Fruit fly (Drosophila melanogaster) ovary, adult (tissue): ENCODE measurements around the gene ATPsynD.

Experiments used
- CG17801 ChIP-seq: fragments of 200-800 bp; optimal IDR thresholded peaks from 2 replicates; lab custom pipeline; 2019; ENCODE audit warnings: missing biosample characterization, mild to moderate bottlenecking, missing genetic modification characterization, moderate library complexity; ENCODE audit not compliant: partially characterized antibody

ATPsynD gene

DNA sequence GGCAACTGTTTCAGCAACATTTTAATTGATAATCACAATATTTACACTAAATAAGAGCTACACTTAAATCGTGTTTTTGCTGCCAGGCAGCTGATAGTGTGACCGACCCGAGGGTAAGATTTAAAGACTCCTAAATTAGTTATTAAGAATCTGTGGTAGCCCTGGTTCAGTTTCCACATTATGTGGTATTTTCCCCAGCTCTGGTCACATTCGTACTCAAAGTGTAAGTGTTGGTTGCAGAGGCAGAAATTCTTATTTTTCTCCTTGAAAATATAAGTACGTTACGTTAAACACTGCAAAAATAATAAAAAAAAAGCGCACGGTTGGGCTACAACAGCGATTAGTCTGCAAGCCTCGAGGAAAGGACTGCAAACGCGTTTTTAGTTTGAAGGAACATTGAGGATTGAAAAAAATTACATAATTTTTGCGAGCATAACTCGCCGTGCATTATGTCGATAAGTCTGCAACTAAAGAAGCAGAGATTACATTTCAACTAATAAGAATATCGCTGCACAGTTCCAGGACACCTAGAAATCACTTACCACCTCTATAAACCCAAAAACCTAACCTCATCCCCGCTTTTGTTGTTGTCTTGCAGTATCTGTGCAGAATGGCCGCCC is at the start of gene ATPsynD, which contains the start of gene mRpL55:
Gene ATPsynD, plus strand, starts transcription at position 202 of the 620 bp plus-strand sequence.
Gene mRpL55, minus strand, starts transcription at position 107 of the 620 bp plus-strand sequence.
- TF ChIP-seq CG17801 (GFP tag; lab: Kevin White, UChicago): peak; percentile 55

DNA sequence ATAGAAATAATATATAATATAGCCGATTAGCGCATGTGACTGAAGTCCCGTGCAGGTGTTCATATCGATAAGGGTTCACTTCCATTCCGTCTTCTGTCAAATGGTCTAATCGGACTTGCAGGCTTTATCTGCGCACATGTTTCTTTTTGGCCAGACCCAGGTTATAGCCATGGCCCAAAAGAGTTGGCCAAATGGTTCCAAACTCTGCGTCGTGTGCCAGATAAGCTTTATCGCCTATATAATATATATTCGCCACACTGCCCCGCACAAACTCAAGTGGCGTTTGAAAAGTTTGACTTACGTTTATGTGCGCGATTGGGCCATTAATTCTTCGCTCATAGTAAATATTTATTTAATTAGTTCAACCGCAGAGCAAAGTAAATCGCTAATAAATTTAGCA is 43.6 kb upstream of the ATPsynD start:
- TF ChIP-seq CG17801 (GFP tag; lab: Kevin White, UChicago): no peak

DNA sequence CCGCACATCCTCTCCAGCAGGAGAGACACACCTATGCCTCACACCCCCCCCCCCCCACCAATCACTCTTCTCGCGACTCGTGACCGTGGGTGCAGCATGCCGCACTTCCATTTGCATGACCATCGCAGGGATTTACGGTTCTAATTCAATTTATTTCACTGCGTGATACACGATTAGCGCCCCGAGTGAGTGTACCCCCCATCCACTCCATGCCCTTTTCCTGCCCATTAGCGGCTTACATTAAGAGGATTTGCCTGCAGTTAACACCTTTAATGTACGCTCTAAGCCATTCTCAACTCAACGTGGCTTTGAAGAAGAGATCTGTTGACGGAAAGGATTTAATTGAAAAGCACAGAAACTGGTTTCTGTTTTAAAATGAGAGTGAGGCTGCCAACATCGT is 42.3 kb upstream of the ATPsynD start:
- no peak for TF ChIP-seq CG17801 (GFP tag; lab: Kevin White, UChicago)

DNA sequence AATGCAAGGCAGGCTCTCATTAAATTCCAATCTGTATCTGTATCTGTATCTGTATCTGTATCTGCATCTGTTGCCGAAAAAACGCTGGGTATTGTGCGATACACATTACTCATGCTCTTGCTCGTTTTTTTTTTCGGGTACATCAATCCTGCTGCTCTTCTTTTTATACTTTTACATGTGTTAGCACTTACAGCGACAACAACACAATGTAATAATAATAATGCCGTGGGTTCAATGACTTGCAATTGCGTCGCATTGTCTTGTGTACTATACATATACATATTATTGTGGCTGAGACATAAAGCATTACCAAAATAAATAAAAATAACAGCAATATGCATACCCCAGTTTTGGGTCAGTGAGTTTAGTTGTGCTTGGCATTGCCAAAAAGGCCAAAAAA is 40.0 kb upstream of the ATPsynD start:
- no peak for TF ChIP-seq CG17801 (GFP tag; lab: Kevin White, UChicago)

DNA sequence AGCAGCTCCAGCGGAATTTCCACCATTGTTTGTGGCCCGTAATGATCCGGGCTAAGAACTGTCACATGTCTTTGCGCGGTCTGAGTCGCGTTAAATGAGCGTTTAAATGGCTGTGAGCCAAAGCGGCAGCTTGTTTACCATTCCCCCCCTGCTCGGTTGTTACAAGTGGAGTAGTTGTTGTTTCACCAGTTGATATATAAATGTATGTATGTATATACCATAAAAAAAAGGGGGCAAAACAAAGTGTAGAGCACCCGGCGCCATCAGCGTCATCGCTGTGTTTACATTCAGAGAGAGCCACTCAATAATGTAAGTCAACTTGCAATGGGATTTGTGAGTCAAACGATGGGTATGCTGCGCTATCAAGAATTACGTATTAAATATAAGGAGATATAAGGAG is 37.9 kb upstream of the ATPsynD start:
- TF ChIP-seq CG17801 (GFP tag; lab: Kevin White, UChicago): no peak

DNA sequence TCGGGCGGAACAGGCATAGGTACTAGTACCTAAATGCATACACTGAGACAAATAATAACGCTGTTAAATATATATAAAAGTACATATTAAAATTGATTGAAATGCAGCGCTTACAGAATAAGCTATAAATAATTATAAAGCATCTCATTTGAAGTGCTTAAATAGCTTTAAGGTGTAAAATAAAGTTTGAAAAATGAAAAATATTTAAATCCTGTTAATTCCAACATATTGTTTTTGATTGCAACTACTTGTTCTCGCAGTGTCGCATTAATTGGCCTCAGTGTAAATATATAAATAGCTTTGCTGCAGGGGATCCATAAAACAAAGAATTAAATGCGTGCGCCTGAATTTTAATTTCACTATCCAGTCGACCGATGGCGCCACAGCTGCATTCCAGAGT is 36.4 kb upstream of the ATPsynD start:
- no peak for TF ChIP-seq CG17801 (GFP tag; lab: Kevin White, UChicago)

DNA sequence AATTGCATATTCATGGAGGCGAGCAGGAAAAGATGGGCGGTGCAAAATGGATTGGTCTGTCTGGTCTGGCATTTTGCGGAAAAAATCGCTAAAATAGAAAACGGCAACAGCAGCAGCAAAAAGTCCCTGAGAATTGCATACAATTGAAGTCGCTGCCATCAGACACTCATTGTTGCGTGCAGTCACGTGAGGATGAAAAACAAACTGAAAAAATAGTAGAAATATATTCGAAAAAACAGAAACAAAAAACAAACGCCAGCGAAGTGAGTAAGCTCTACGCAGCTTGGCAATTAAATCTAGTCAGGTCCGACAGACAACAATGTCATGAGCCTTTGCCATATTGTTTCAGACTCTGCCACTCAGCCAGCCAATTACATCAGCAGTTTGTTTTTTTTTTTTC is 35.5 kb upstream of the ATPsynD start:
- no peak for TF ChIP-seq CG17801 (GFP tag; lab: Kevin White, UChicago)

DNA sequence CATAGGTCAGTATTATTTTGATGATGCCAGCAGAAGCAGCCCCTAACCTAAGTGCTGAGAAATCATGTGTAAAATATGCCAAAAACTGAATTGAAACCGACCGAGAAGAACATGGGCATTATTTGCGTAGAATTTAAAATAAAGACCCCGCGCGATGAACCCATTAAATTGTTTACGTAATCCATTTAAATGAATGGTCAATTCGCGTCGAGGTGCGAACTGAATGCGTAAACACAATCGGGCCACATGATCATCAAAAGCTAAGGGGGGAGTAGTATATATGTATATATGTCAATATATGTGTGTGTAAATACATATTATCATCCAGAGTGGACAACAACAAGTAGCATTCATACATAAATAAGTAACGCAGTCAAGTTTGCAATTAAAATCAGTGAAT is 34.6 kb upstream of the ATPsynD start:
- TF ChIP-seq CG17801 (GFP tag; lab: Kevin White, UChicago): no peak

DNA sequence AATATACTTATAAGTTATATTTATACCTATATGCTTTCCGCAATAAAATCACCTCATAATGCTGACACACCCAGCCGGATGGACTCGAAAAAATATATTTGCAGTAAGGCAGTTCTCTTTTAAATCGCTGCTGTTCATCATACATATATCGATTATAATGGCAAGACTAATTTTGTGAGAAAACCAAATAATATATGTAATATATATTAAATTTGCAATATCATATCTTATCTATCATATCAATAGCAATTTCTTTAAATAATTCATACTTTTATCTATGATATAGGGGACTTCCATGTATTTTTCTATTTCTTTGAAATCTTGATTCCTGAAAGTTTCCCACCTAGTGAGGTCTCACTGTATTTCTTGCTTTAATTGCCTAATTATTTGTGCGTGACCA is 32.3 kb upstream of the ATPsynD start:
- TF ChIP-seq CG17801 (GFP tag; lab: Kevin White, UChicago): no peak

DNA sequence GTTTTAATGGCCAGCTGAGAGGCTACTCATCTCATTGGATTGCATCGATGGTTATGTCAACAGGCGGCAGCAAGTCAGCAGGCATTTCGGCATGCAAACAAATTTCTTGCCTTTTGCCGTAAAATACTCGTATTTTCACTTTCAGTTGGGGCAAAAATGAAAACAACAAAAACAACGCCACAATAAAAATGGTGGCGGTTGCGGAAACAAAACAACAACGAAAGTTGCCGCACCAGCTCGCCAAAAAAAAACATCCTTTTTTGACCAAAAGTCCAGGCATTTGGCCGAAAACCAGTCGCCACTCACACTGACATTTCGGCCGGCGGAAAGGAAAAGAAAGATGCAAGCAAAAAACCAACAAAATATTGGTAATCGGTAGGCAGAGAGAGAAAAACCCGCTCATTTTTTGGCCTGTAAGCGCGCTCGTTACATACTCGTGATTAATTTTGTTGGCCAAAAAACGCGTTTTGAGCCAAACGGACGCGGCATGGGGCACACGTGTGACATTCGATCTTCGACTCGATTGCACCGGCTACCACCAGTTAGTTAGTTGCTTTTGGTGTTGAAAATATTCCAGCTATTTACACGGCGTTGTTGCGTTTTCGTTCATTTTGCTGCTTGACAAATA is 30.6 kb upstream of the ATPsynD start:
- no peak for TF ChIP-seq CG17801 (GFP tag; lab: Kevin White, UChicago)

DNA sequence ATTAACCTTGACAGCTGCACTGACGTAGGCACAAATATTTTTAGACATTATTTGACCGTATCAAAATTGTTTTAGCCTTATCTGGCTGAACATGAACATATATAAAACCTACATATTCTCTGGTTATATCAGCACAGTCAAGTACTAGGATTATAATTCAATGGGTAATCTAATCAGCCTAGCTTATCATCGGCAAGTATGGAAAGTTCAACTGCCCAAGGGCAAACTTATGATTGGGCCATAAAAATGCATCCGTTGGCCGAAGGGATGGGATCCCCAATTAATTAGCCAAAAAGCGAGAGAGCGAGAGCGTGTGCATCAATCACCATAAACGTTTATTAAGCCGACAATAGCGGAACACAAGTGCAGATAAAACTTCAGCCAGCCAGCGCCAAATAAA is 29.3 kb upstream of the ATPsynD start:
- TF ChIP-seq CG17801 (GFP tag; lab: Kevin White, UChicago): no peak

DNA sequence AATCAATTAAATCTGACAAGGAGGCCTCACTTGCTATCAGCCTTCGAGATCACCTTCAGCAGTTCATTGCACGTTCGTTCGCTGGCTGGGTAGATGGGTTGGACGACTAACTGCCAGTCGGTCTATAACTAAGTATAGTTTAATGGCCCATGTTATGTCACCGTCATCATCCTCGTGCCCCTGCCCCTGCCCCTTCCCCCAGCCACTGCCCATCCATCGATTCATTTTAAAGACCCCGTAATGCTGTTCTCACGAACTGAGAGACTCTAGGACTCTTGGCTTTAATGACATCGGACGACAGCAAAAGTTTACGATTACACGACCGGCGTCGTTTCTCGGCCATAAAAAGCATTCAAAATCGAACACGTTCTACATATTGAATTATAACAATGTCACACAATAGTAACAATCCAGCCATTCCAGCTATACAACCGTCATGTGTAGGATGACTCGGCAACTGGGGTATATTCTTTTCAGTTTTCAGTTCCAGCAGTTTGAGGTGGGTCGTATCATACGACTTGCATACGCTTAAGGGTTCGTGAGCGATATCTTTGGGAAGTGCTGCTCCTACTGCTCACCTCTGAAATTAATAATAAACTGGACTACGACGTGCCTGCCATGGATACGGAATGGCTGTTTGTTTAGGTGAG is 27.7 kb upstream of the ATPsynD start:
- no peak for TF ChIP-seq CG17801 (GFP tag; lab: Kevin White, UChicago)

DNA sequence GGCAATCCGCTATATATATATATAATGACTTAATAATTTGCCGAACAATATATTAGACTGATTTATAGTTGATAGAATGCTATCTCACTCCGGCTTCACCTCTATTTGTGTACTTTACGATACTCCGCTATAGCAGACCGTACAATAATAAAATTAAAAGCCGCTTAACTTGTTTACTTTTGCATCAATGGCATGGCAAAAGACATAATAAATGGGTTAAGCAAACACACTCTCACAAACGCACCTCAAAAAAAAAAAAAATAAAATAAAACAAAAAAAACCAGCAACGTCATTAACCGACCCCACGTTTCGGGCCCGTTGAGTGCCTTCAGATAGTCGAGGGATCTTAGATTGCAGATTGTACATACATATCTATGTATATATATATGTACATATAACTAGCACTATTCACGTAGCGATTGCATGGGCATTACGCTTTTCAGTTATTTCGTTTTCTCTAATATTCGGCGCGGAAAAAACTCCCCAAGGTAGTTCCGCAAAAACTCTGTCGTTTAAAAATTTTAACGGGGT is 26.9 kb upstream of the ATPsynD start:
- TF ChIP-seq CG17801 (GFP tag; lab: Kevin White, UChicago): no peak

DNA sequence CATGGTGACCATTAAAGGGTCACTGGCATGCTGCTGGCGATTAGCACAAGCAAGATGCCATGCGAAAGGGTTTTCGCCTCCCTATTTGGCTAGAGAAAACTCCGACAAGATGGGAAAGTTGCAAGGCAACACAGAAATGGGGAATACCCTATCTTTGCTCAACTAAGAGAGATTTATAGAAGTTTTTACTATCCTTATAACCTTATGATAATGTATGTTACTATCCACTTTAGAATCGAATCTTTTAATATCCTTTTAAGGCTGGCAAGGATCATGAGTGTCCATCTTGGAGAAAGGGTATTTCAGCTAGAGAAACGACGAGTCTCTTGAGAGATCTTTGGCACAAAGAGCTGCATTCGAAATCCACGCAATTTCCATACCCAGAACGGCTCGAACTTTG is 25.1 kb upstream of the ATPsynD start:
- no peak for TF ChIP-seq CG17801 (GFP tag; lab: Kevin White, UChicago)

DNA sequence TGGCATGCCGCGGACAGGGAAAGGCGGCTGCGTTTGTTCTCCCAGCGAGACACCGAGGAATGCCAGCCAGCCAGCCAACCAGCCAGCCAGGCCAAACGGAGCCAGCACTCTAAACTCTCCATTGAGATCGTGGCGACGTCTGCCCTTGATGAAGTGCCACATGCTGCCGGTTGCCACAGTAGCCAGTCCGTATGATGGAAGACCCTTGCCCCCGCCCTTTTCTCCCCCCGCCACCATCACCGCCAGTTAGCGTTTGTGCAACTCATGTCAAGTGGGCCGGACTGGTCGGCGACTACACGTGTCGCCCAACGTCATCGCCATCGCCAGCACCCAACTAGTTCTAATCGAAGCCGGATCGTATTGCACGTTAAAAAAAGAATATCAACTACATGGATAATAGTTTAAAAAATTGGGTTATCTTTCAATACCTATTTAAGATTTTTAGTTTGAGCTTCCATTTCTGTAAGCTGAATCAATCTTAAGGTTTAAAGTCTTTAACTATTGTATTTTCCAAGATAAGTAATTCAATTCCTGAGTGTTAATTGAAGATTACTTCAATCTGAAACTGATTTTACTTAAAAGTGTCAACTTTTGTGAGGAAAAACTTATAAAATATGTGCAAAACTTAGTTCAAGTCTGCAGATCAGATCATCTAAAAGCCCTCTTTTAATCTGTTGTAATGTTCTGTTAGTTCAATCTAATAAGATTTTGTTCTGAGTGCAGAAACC is 24.4 kb upstream of the ATPsynD start:
- no peak for TF ChIP-seq CG17801 (GFP tag; lab: Kevin White, UChicago)
